Fruit fly (Drosophila melanogaster) whole organism, embryonic: ENCODE data around the gene CG13724.

ENCODE experiments used
- CG4707 ChIP-seq: fragments of 200-800 bp; sonication (Bioruptor generic); optimal IDR thresholded peaks from 2 replicates; lab custom pipeline; 2018; ENCODE audit warnings: missing biosample characterization, mild to moderate bottlenecking, missing genetic modification characterization, moderate library complexity
- NC2α ChIP-seq: fragments of 200-800 bp; sonication (Bioruptor generic); optimal IDR thresholded peaks from 2 replicates; lab custom pipeline; 2016; ENCODE audit warnings: missing biosample characterization, missing genetic modification characterization
- psq ChIP-seq: fragments of 200-800 bp; sonication (Bioruptor generic); optimal IDR thresholded peaks from 2 replicates; lab custom pipeline; 2017; ENCODE audit warnings: missing biosample characterization, missing genetic modification characterization

DNA sequence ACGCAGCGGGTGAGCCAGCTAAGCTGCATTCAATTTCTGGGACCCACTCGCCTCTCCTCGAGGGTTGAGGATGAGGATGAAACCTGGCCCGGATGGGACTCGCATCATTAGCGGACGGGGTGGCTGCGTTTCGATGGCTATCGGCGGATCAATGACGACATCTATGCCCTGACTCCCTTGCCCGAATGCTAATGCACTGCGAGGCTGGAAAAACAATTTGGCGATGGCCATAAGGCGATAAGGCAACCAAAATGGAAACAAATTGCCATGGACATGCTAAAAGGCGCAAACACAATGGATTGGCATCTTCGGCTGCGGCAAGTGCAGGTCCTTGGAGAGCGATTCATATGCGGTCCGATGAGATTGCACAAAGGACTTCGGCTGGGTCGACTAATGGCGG lies 40.3 kb downstream of the CG13724 start:
- TF ChIP-seq CG4707 (no peak), psq (GFP tag; lab: Kevin White, UChicago) (no peak), NC2α (GFP tag; lab: Kevin White, UChicago) (no peak)
